Fruit fly (Drosophila melanogaster) whole organism: ENCODE data around the gene dgt2.

Experiments used
- CG8478 ChIP-seq: fragments of >200 bp; optimal IDR thresholded peaks from 2 replicates; lab custom pipeline; 2018; ENCODE audit warnings: inconsistent platforms
- pan ChIP-seq: fragments of >200 bp; optimal IDR thresholded peaks from 2 replicates; lab custom pipeline; 2017
- psq ChIP-seq: fragments of >200 bp; optimal IDR thresholded peaks from 2 replicates; lab custom pipeline; 2017
- usp ChIP-seq: fragments of >200 bp; optimal IDR thresholded peaks from 2 replicates; lab custom pipeline; 2017; ENCODE audit warnings: missing biosample characterization, missing genetic modification characterization, mixed read lengths

dm6 chr2L:12038177-12038581 is 48.4 kb downstream of the dgt2 start, which contains the start of gene Tom70:
- TF ChIP-seq pan (lab: Kevin White, UChicago): no peak
- TF ChIP-seq psq (lab: Kevin White, UChicago): no peak
- TF ChIP-seq usp (GFP tag; lab: Kevin White, UChicago): no peak
- TF ChIP-seq CG8478 (lab: Kevin White, UChicago): no peak
